Fruit fly (Drosophila melanogaster): ENCODE data around the gene hep.
A peak's percentile ranks its signal among the peaks of the same experiment; 100 is the strongest.

hep gene

DNA sequence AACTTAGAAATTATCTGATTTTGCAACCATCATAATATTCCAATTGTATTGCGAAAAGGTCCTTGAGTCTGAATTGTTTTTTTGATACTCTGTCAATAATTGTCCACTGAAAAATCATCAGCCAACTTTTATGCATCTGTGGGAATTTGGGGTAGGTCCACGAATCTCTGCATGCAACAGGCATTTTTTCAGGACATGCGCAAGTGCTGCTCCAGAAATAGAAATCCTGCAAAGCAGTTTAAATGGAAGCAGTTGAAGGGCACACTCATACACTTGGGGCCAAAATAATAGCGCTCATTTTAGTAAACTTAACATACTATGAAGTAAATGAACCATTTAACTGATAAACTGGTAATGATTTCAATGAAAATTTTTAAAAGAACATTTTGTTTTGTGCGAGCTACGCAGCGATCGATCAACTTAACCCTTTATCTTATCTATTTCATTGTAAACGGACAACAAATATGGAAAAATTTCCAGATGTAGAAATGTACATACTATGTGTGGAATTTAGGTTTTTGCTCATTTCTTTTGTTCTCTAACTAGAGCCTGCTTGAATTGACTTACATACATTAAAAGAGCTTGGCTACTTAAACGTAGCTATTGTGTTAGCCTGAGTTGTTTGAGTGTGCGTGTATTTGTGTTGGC lies 40.1 kb upstream of the hep start (continued):
- TF ChIP-seq bsh (GFP tag; optimal IDR thresholded peaks at IDR 0.05) (peak; percentile 54 to 70), kay (GFP tag; optimal IDR thresholded peaks at IDR 0.05) (no peak), CG1024 (GFP tag; IDR thresholded peaks at IDR 0.05) (0 out of 2 replicates have a peak, but pooled peaks have one; percentile 38), HLHmδ (GFP tag; optimal IDR thresholded peaks at IDR 0.05) (no peak), bigmax (GFP tag; optimal IDR thresholded peaks at IDR 0.05) (no peak), CG8944 (GFP tag; optimal IDR thresholded peaks at IDR 0.05) (peak; percentile 62), amos (GFP tag; IDR thresholded peaks at IDR 0.05; ENCODE audit: partially characterized antibody) (no peak), btn (GFP tag; optimal IDR thresholded peaks at IDR 0.05) (peak; percentile 31), aop (GFP tag; IDR thresholded peaks at IDR 0.05) (no peak), CG9876 (GFP tag; optimal IDR thresholded peaks at IDR 0.05) (peak; percentile 41), Hr39 (optimal IDR thresholded peaks at IDR 0.05) (no peak), Jarid2 (GFP tag; optimal IDR thresholded peaks at IDR 0.05) (peak; percentile 32), dm (GFP tag; optimal IDR thresholded peaks at IDR 0.05) (no peak), CG18599 (GFP tag; optimal IDR thresholded peaks at IDR 0.05) (peak; percentile 77), CG17359 (tag; optimal IDR thresholded peaks at IDR 0.05) (peak; percentile 66), CG17361 (GFP tag; IDR thresholded peaks at IDR 0.05) (peak; percentile 84), emc (GFP tag; optimal IDR thresholded peaks at IDR 0.05) (peak; percentile 22), CG12219 (GFP tag; optimal IDR thresholded peaks at IDR 0.05) (peak; percentile 78), corto (GFP tag; optimal IDR thresholded peaks at IDR 0.05) (peak; percentile 3), Fer1 (GFP tag; optimal IDR thresholded peaks at IDR 0.05) (peak; percentile 83), Dbx (GFP tag; IDR thresholded peaks at IDR 0.05) (no peak), oc (tag; optimal IDR thresholded peaks at IDR 0.05) (no peak), sc (optimal IDR thresholded peaks at IDR 0.05) (no peak), sc (GFP tag; optimal IDR thresholded peaks at IDR 0.05) (peak; percentile 54), NK7.1 (GFP tag; optimal IDR thresholded peaks at IDR 0.05) (peak; percentile 60), row (GFP tag; IDR thresholded peaks at IDR 0.05) (peak; percentile 71), TFAM (GFP tag; optimal IDR thresholded peaks at IDR 0.05) (no peak), CG17912 (GFP tag; optimal IDR thresholded peaks at IDR 0.05) (peak; percentile 16), CG5953 (GFP tag; IDR thresholded peaks at IDR 0.05) (no peak), CG11093 (GFP tag; IDR thresholded peaks at IDR 0.05) (0 out of 3 replicates have a peak, but pooled peaks have one; percentile 41), CG14441 (GFP tag; IDR thresholded peaks at IDR 0.05) (0 out of 2 replicates have a peak, but pooled peaks have one; percentile 9), pzg (GFP tag; optimal IDR thresholded peaks at IDR 0.05) (no peak), danr (GFP tag; IDR thresholded peaks at IDR 0.05) (peak; percentile 33; the same call in 1 of the 2 replicates), Sry-β (GFP tag; optimal IDR thresholded peaks at IDR 0.05) (no peak), Pdp1 (GFP tag; optimal IDR thresholded peaks at IDR 0.05) (peak; percentile 51 to 71), al (GFP tag; IDR thresholded peaks at IDR 0.05) (no peak), CG9437 (GFP tag; optimal IDR thresholded peaks at IDR 0.05) (peak; percentile 69), CG9609 (GFP tag; optimal IDR thresholded peaks at IDR 0.05) (peak; percentile 66), Gug (GFP tag; IDR thresholded peaks at IDR 0.05) (no peak), HHEX (GFP tag; optimal IDR thresholded peaks at IDR 0.05) (peak; percentile 70), ems (GFP tag; optimal IDR thresholded peaks at IDR 0.05) (peak; percentile 67), bcd (GFP tag; optimal IDR thresholded peaks at IDR 0.05) (peak; percentile 67), CG3163 (GFP tag; optimal IDR thresholded peaks at IDR 0.05) (no peak), CG12391 (tag; optimal IDR thresholded peaks at IDR 0.05) (peak; percentile 74), tna (GFP tag; IDR thresholded peaks at IDR 0.05; ENCODE audit: partially characterized antibody) (no peak), CG16779 (GFP tag; IDR thresholded peaks at IDR 0.05) (no peak), Ravus (GFP tag; IDR thresholded peaks at IDR 0.05) (no peak), CG16863 (GFP tag; optimal IDR thresholded peaks at IDR 0.05) (peak; percentile 25), CG12236 (GFP tag; optimal IDR thresholded peaks at IDR 0.05) (peak; percentile 28), gsb-n (tag; optimal IDR thresholded peaks at IDR 0.05) (peak; percentile 58)

Measured in whole organism, embryonic.